Worm (Caenorhabditis elegans) whole organism, late embryonic: ENCODE results near the gene acl-5.

ENCODE experiments used
- C38D4.7 ChIP-seq: fragments of 200-800 bp; sonication (Bioruptor generic); optimal IDR thresholded peaks from 2 replicates; lab custom pipeline; 2018; ENCODE audit warnings: mild to moderate bottlenecking, missing genetic modification characterization, moderate library complexity, missing compliant biosample characterization
- ceh-14 ChIP-seq: sonication (generic microtip); optimal IDR thresholded peaks from 2 replicates; lab custom pipeline; 2016; ENCODE audit warnings: missing genotype, missing genetic modification characterization, missing compliant biosample characterization
- ceh-19 ChIP-seq: fragments of 200-800 bp; sonication (Bioruptor generic); optimal IDR thresholded peaks from 2 replicates; lab custom pipeline; 2018; ENCODE audit warnings: mild to moderate bottlenecking, missing genetic modification characterization, missing compliant biosample characterization
- ceh-2 ChIP-seq: sonication (generic microtip); optimal IDR thresholded peaks from 2 replicates; lab custom pipeline; 2016; ENCODE audit warnings: missing genotype, missing genetic modification characterization, missing compliant biosample characterization
- ceh-22 ChIP-seq: sonication (generic microtip); optimal IDR thresholded peaks from 2 replicates; lab custom pipeline; 2017; ENCODE audit warnings: missing biosample characterization, missing genetic modification characterization
- dmd-4 ChIP-seq: sonication (generic microtip); optimal IDR thresholded peaks from 2 replicates; lab custom pipeline; 2016; ENCODE audit warnings: borderline replicate concordance, missing genetic modification characterization, missing compliant biosample characterization
- fkh-6 ChIP-seq: sonication (generic microtip); optimal IDR thresholded peaks from 2 replicates; lab custom pipeline; 2016; ENCODE audit warnings: missing genetic modification characterization, missing compliant biosample characterization
- pat-9 ChIP-seq: fragments of 200-800 bp; sonication (Bioruptor generic); optimal IDR thresholded peaks from 2 replicates; lab custom pipeline; 2018; ENCODE audit warnings: mild to moderate bottlenecking, missing genetic modification characterization, moderate library complexity, missing compliant biosample characterization
- sox-2 ChIP-seq: fragments of 200-800 bp; sonication (Bioruptor generic); IDR thresholded peaks from 2 replicates; pipeline ENCODE4 v1.3.6; 2022; ENCODE audit warnings: missing genetic modification reagents, missing genetic modification characterization, missing compliant biosample characterization
- syd-9 ChIP-seq: sonication (generic microtip); optimal IDR thresholded peaks from 2 replicates; lab custom pipeline; 2016; ENCODE audit warnings: mild to moderate bottlenecking, missing genetic modification characterization, moderate library complexity, missing compliant biosample characterization
- ttx-3 ChIP-seq: sonication (generic microtip); optimal IDR thresholded peaks from 2 replicates; lab custom pipeline; 2016; ENCODE audit warnings: missing genetic modification reagents, missing genetic modification characterization, missing compliant biosample characterization
- unc-55 ChIP-seq: sonication (generic microtip); optimal IDR thresholded peaks from 2 replicates; lab custom pipeline; 2017; ENCODE audit warnings: missing biosample characterization, missing genetic modification reagents, missing genetic modification characterization

DNA sequence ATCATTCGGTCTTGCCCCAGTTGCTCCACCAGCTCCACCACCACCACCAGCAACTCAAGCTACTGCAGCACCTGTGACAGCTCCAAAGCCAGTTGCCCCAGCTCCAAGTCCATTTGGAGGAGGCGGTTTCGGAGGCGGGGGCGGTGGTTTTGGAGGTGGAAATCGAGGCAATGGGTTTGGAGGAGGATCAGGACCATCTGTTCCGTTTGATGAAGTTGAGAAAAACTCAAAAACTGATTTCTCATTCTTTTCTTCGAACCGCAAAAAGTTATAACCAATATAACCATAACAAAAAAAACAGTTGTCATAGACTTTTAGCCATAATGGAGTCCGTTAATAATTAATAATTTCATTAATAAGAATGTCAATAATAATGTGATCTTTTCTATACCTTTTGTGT is 5.9 kb downstream of the acl-5 start:
- TF ChIP-seq unc-55: no peak
- no peak for TF ChIP-seq syd-9
- no peak for TF ChIP-seq dmd-4
- TF ChIP-seq ttx-3 (tag; lab: Kevin White, UChicago): no peak
- no peak for TF ChIP-seq fkh-6 (tag; lab: Kevin White, UChicago)
- no peak for TF ChIP-seq C38D4.7
- no peak for TF ChIP-seq ceh-14 (tag; lab: Kevin White, UChicago)
- no peak for TF ChIP-seq ceh-19
- TF ChIP-seq sox-2 (GFP tag; lab: Robert Waterston, UW): no peak
- no peak for TF ChIP-seq pat-9
- no peak for TF ChIP-seq ceh-2 (tag; lab: Kevin White, UChicago)
- no peak for TF ChIP-seq ceh-22 (tag; lab: Kevin White, UChicago)
